Worm (Caenorhabditis elegans): Measurements from ENCODE around the gene CD4.11.

ce11 chrV:5606255-5606654 lies 21.3 kb downstream of the CD4.11 start, which contains the start of gene CD4.1:
- TF ChIP-seq lsy-27 (tag; optimal IDR thresholded peaks at IDR 0.05; ENCODE audit: borderline replicate concordance, insufficient read depth), result no peak
- TF ChIP-seq ama-1 (optimal IDR thresholded peaks at IDR 0.05), result no peak
- TF ChIP-seq ama-1 (GFP tag; optimal IDR thresholded peaks at IDR 0.05), result no peak
